Worm (Caenorhabditis elegans) whole organism, L4 larva: ENCODE results near the gene B0393.7.

Experiments
- Y48G9A.11 ChIP-seq: fragments of 200-800 bp; sonication (Bioruptor generic); IDR thresholded peaks from 2 replicates; pipeline ENCODE4 v1.3.6; 2022; ENCODE audit warnings: missing genetic modification reagents, missing genetic modification characterization, missing compliant biosample characterization
- ama-1 ChIP-seq: fragments of 150-350 bp; optimal IDR thresholded peaks from 2 replicates; lab custom pipeline; 2014; ENCODE audit warnings: inconsistent platforms, mixed read lengths
- ceh-20 ChIP-seq: fragments of 200-800 bp; sonication (Bioruptor generic); IDR thresholded peaks from 2 replicates; pipeline ENCODE4 v1.3.6; 2022; ENCODE audit warnings: missing genetic modification reagents, missing genetic modification characterization, missing compliant biosample characterization
- ces-1 ChIP-seq: fragments of 150-350 bp; sonication (generic microtip); optimal IDR thresholded peaks from 4 replicates; lab custom pipeline; 2014; ENCODE audit warnings: missing biosample characterization, missing genetic modification reagents, missing genetic modification characterization
- dpl-1 ChIP-seq: fragments of 150-350 bp; optimal IDR thresholded peaks from 2 replicates; lab custom pipeline; 2014; ENCODE audit warnings: missing biosample characterization, missing genetic modification reagents, missing genetic modification characterization
- egl-43 ChIP-seq: fragments of 200-800 bp; sonication (Bioruptor generic); IDR thresholded peaks from 2 replicates; pipeline ENCODE4 v1.3.6; 2022; ENCODE audit warnings: missing genetic modification reagents, missing genetic modification characterization, missing compliant biosample characterization
- fkh-10 ChIP-seq: fragments of 150-350 bp; optimal IDR thresholded peaks from 2 replicates; lab custom pipeline; 2014; ENCODE audit warnings: missing biosample characterization, missing genetic modification reagents, missing genetic modification characterization
- lin-15B ChIP-seq: fragments of 150-350 bp; sonication (generic microtip); optimal IDR thresholded peaks from 3 replicates; lab custom pipeline; 2014; ENCODE audit warnings: missing biosample characterization, missing genetic modification characterization
- nhr-76 ChIP-seq: fragments of 150-350 bp; optimal IDR thresholded peaks from 2 replicates; lab custom pipeline; 2014; ENCODE audit warnings: missing biosample characterization, missing genetic modification characterization
- snpc-1.2 ChIP-seq: fragments of 200-800 bp; sonication (Bioruptor generic); IDR thresholded peaks from 2 replicates; pipeline ENCODE4 v1.3.6; 2022; ENCODE audit warnings: missing genetic modification reagents, missing genetic modification characterization, missing compliant biosample characterization

DNA sequence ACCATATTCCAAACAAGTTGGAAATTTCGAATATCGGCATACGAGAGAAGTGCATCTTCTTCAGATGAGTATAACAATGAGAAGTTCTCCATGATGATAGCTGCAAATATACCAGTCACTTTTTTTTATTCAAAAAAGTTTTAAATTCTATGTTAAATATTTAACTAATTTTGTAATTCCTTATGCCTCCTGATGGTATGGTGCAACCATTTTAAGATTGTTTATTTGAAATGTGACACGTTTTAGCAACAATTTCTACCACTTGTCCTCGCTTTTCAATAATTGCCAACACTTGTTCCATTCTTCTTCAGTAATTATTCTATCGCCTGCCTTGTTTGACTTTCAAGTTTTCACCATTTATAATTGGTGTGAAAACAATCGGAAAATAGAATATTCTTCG lies 32.0 kb downstream of the B0393.7 start, which contains the start of gene F17C8.6:
- TF ChIP-seq lin-15B (tag; lab: Kevin White, UChicago) (no peak), fkh-10 (GFP tag; lab: Kevin White, UChicago) (no peak), ceh-20 (no peak), dpl-1 (no peak), Y48G9A.11 (GFP tag; lab: Robert Waterston, UW) (no peak), nhr-76 (tag; lab: Kevin White, UChicago) (no peak), ces-1 (GFP tag; lab: Kevin White, UChicago) (no peak), ama-1 (lab: Kevin White, UChicago) (no peak), snpc-1.2 (no peak), egl-43 (GFP tag; lab: Robert Waterston, UW) (no peak)
